Worm (Caenorhabditis elegans): ENCODE measurements around the gene unc-53.

DNA sequence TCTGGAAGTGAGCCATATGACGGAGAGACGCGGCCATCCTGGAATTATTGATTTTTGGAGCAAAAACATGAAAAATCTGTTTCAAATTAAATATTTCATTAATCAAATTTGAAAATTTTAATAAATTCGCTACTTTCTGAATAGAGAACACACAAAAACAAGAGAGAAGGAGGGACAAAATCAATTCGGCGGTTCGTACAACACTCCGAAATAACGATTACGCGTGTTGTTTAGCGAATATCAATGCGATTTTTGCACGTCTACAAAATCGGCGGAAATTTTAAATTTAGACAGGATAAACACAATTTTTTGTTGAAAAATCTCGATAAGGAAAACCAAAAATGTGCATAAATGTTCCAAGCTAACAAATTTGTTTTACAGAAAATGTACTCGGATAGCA lies 39.4 kb downstream of the unc-53 start, which contains the start of the genes sdhd-1 and ilkp-1:
- no peak for TF ChIP-seq aly-1 (tag; optimal IDR thresholded peaks at IDR 0.05)
- TF ChIP-seq flt-1 (GFP tag; IDR thresholded peaks at IDR 0.05) = no peak
- no peak for TF ChIP-seq B0310.2 (tag; optimal IDR thresholded peaks at IDR 0.05)
- TF ChIP-seq ama-1 (optimal IDR thresholded peaks at IDR 0.05) = no peak
- TF ChIP-seq pes-1 (GFP tag; IDR thresholded peaks at IDR 0.05) = no peak
- no peak for TF ChIP-seq tbx-37 (GFP tag; conservative IDR thresholded peaks at IDR 0.05)
- TF ChIP-seq scrt-1 (GFP tag; IDR thresholded peaks at IDR 0.05) = no peak
- no peak for TF ChIP-seq ceh-13 (GFP tag; optimal IDR thresholded peaks at IDR 0.05)
- TF ChIP-seq hmg-4 (GFP tag; optimal IDR thresholded peaks at IDR 0.05) = no peak
- no peak for TF ChIP-seq F13C5.2 (tag; optimal IDR thresholded peaks at IDR 0.05)
